Worm (Caenorhabditis elegans) whole organism, L3 larva: ENCODE results near the gene egl-36.

Experiments
- R02D3.7 ChIP-seq: fragments of 150-350 bp; optimal IDR thresholded peaks from 2 replicates; lab custom pipeline; 2014; ENCODE audit warnings: missing biosample characterization, missing genetic modification characterization
- ZK546.5 ChIP-seq: sonication (generic microtip); optimal IDR thresholded peaks from 2 replicates; lab custom pipeline; 2017; ENCODE audit warnings: missing biosample characterization, missing genetic modification characterization
- ama-1 ChIP-seq: fragments of 150-350 bp; optimal IDR thresholded peaks from 2 replicates; lab custom pipeline; 2018
- ceh-16 ChIP-seq: sonication (generic microtip); optimal IDR thresholded peaks from 2 replicates; lab custom pipeline; 2017; ENCODE audit warnings: missing biosample characterization, missing genetic modification characterization
- ceh-82 ChIP-seq: fragments of 150-350 bp; optimal IDR thresholded peaks from 2 replicates; lab custom pipeline; 2014; ENCODE audit warnings: missing biosample characterization, missing genetic modification characterization
- ceh-9 ChIP-seq: sonication (generic microtip); optimal IDR thresholded peaks from 2 replicates; lab custom pipeline; 2018; ENCODE audit warnings: missing biosample characterization, missing genetic modification characterization
- daf-12 ChIP-seq: fragments of 150-350 bp; optimal IDR thresholded peaks from 2 replicates; lab custom pipeline; 2014; ENCODE audit warnings: missing biosample characterization, missing genetic modification reagents, missing genetic modification characterization
- egl-5 ChIP-seq: fragments of 150-350 bp; optimal IDR thresholded peaks from 2 replicates; lab custom pipeline; 2017; ENCODE audit warnings: missing biosample characterization, missing genetic modification reagents, missing genetic modification characterization, inconsistent platforms
- elt-1 ChIP-seq: fragments of 150-350 bp; optimal IDR thresholded peaks from 2 replicates; lab custom pipeline; 2014; ENCODE audit warnings: missing biosample characterization, missing genetic modification characterization
- elt-2 ChIP-seq: sonication (generic microtip); optimal IDR thresholded peaks from 2 replicates; lab custom pipeline; 2016; ENCODE audit warnings: missing genetic modification reagents, mild to moderate bottlenecking, missing genetic modification characterization, missing compliant biosample characterization
- elt-3 ChIP-seq, 3 experiments: fragments of 150-350 bp in 1 of 3; sonication (generic microtip) in 2 of 3; optimal IDR thresholded peaks; 2 replicates in 2 of 3; 4 replicates in 1 of 3; lab custom pipeline; 2014 to 2017; ENCODE audit warnings: missing biosample characterization in 3 of 3, missing genetic modification characterization in 3 of 3
- fkh-10 ChIP-seq: sonication (generic microtip); optimal IDR thresholded peaks from 2 replicates; lab custom pipeline; 2017; ENCODE audit warnings: missing biosample characterization, missing genetic modification reagents, missing genetic modification characterization
- fkh-2 ChIP-seq: fragments of 150-350 bp; optimal IDR thresholded peaks from 2 replicates; lab custom pipeline; 2014; ENCODE audit warnings: missing biosample characterization, missing genetic modification reagents, missing genetic modification characterization
- fos-1 ChIP-seq: fragments of 150-350 bp; optimal IDR thresholded peaks from 2 replicates; lab custom pipeline; 2014; ENCODE audit warnings: missing biosample characterization, missing genetic modification characterization
- hmg-11 ChIP-seq: sonication (generic microtip); optimal IDR thresholded peaks from 2 replicates; lab custom pipeline; 2016; ENCODE audit warnings: missing genetic modification characterization, missing compliant biosample characterization
- jun-1 ChIP-seq: fragments of 150-350 bp; optimal IDR thresholded peaks from 2 replicates; lab custom pipeline; 2014; ENCODE audit warnings: missing biosample characterization, missing genetic modification reagents, missing genetic modification characterization
- lin-15B ChIP-seq: fragments of 150-350 bp; optimal IDR thresholded peaks from 2 replicates; lab custom pipeline; 2014; ENCODE audit warnings: missing biosample characterization, missing genetic modification characterization
- lin-39 ChIP-seq: fragments of 150-350 bp; optimal IDR thresholded peaks from 2 replicates; lab custom pipeline; 2018; ENCODE audit warnings: missing biosample characterization, missing genetic modification reagents, missing genetic modification characterization
- lsy-12 ChIP-seq: sonication (generic microtip); optimal IDR thresholded peaks from 2 replicates; lab custom pipeline; 2016; ENCODE audit warnings: mild to moderate bottlenecking, missing genetic modification characterization, missing compliant biosample characterization
- mdl-1 ChIP-seq: fragments of 150-350 bp; optimal IDR thresholded peaks from 2 replicates; lab custom pipeline; 2014; ENCODE audit warnings: missing biosample characterization, missing genetic modification characterization
- mml-1 ChIP-seq: fragments of 150-350 bp; sonication (generic microtip); optimal IDR thresholded peaks from 3 replicates; lab custom pipeline; 2014; ENCODE audit warnings: missing biosample characterization, missing genetic modification characterization
- nfya-1 ChIP-seq: sonication (generic microtip); optimal IDR thresholded peaks from 2 replicates; lab custom pipeline; 2017; ENCODE audit warnings: missing genetic modification characterization, mild to moderate bottlenecking, missing compliant biosample characterization, antibody characterized with exemption, moderate library complexity; ENCODE audit not compliant: insufficient read depth
- nhr-11 ChIP-seq: fragments of 150-350 bp; optimal IDR thresholded peaks from 2 replicates; lab custom pipeline; 2014; ENCODE audit warnings: missing biosample characterization, missing genetic modification characterization
- nhr-12 ChIP-seq: fragments of 150-350 bp; optimal IDR thresholded peaks from 2 replicates; lab custom pipeline; 2014; ENCODE audit warnings: missing biosample characterization, missing genetic modification characterization
- nhr-237 ChIP-seq: fragments of 150-350 bp; optimal IDR thresholded peaks from 2 replicates; lab custom pipeline; 2014; ENCODE audit warnings: missing biosample characterization, missing genetic modification characterization
- nhr-25 ChIP-seq: sonication (generic microtip); optimal IDR thresholded peaks from 2 replicates; lab custom pipeline; 2017; ENCODE audit warnings: missing biosample characterization, missing genetic modification characterization
- nhr-28 ChIP-seq: fragments of 150-350 bp; optimal IDR thresholded peaks from 2 replicates; lab custom pipeline; 2014; ENCODE audit warnings: missing biosample characterization, missing genetic modification characterization
- nhr-43 ChIP-seq: sonication (generic microtip); optimal IDR thresholded peaks from 2 replicates; lab custom pipeline; 2016; ENCODE audit warnings: mild to moderate bottlenecking, missing genetic modification characterization, missing compliant biosample characterization; ENCODE audit not compliant: poor library complexity, severe bottlenecking
- pha-4 ChIP-seq: fragments of 150-350 bp; optimal IDR thresholded peaks from 2 replicates; lab custom pipeline; 2014; ENCODE audit warnings: missing biosample characterization, missing genetic modification reagents, missing genetic modification characterization
- pqm-1 ChIP-seq: fragments of 150-350 bp; optimal IDR thresholded peaks from 2 replicates; lab custom pipeline; 2017; ENCODE audit warnings: missing biosample characterization, missing genetic modification characterization, inconsistent platforms
- sea-2 ChIP-seq: fragments of 150-350 bp; sonication (generic microtip); optimal IDR thresholded peaks from 4 replicates; lab custom pipeline; 2014; ENCODE audit warnings: missing biosample characterization, missing genetic modification reagents, missing genetic modification characterization
- skn-1 ChIP-seq: fragments of 150-350 bp; optimal IDR thresholded peaks from 2 replicates; lab custom pipeline; 2014; ENCODE audit warnings: missing biosample characterization, missing genetic modification characterization
- snpc-4 ChIP-seq: fragments of 150-350 bp; optimal IDR thresholded peaks from 2 replicates; lab custom pipeline; 2014; ENCODE audit warnings: missing biosample characterization, missing genetic modification characterization
- tbx-2 ChIP-seq: sonication (generic microtip); optimal IDR thresholded peaks from 2 replicates; lab custom pipeline; 2016; ENCODE audit warnings: mild to moderate bottlenecking, missing genetic modification characterization, missing compliant biosample characterization
- zag-1 ChIP-seq: fragments of 150-350 bp; optimal IDR thresholded peaks from 2 replicates; lab custom pipeline; 2014; ENCODE audit warnings: missing biosample characterization, missing genetic modification characterization
- ztf-4 ChIP-seq: fragments of 150-350 bp; optimal IDR thresholded peaks from 2 replicates; lab custom pipeline; 2014; ENCODE audit warnings: missing biosample characterization, missing genetic modification characterization

egl-36 gene

DNA sequence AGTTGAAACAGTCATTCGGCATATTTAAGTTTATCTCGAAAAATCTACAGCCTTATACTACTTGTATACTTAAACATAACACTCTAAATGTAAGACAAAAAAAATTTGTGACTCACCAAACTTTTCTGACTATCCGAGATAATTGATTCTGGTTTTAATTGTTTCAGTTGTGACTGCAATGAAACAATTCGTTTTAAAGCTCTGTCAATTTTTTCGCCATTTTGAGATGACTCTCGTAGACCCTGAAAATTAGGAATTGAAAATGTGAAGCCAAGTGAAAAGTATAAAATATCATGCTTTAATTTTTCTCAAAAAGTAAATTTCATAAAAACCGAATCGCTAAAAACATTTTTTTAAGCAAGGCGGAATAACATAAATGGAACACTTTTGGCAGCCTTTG lies 29.8 kb upstream of the egl-36 start:
- TF ChIP-seq nfya-1 (no peak), nhr-28 (no peak), ama-1 (no peak), lin-39 (tag; lab: Kevin White, UChicago) (no peak), R02D3.7 (tag; lab: Kevin White, UChicago) (no peak), elt-3 (tag; optimal IDR thresholded peaks at IDR 0.05; lab: Kevin White, UChicago) (no peak), daf-12 (tag; lab: Kevin White, UChicago) (no peak), ztf-4 (tag; lab: Kevin White, UChicago) (no peak), elt-2 (tag; lab: Kevin White, UChicago) (no peak), fkh-2 (tag; lab: Kevin White, UChicago) (no peak), zag-1 (tag; lab: Kevin White, UChicago) (no peak)

DNA sequence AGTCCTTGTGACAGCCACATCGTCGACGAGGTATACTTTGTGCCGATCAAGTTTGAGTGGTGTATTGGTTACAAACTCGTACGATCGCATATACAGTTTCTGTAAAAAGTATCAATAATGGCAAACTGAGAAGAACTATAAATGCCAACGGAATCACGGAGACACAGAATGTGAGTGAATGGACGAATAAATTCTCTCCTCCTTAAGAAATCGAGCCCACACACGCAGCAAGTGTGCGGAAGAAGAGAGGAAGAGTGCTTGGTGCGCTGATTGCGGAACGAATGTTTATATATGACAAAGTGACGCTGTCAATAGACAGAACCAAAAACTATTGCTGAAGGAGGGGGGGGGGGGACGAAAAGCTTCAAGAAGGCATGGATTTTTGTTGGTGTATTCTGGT lies 22.4 kb upstream of the egl-36 start, which contains the start of gene rhgf-1:
TSS of gene rhgf-1 (minus strand) at position 101 of the 400 bp plus-strand sequence.
- no peak for TF ChIP-seq ceh-16 (tag; lab: Kevin White, UChicago)
- no peak for TF ChIP-seq fkh-10 (GFP tag; lab: Kevin White, UChicago)
- no peak for TF ChIP-seq fkh-2 (tag; lab: Kevin White, UChicago)
- TF ChIP-seq nhr-25, result no peak
- no peak for TF ChIP-seq ceh-82 (tag; lab: Kevin White, UChicago)
- no peak for TF ChIP-seq elt-2 (tag; lab: Kevin White, UChicago)
- no peak for TF ChIP-seq nhr-43 (tag; lab: Kevin White, UChicago)
- no peak for TF ChIP-seq sea-2 (GFP tag; lab: Kevin White, UChicago)
- TF ChIP-seq ceh-9, result no peak

DNA sequence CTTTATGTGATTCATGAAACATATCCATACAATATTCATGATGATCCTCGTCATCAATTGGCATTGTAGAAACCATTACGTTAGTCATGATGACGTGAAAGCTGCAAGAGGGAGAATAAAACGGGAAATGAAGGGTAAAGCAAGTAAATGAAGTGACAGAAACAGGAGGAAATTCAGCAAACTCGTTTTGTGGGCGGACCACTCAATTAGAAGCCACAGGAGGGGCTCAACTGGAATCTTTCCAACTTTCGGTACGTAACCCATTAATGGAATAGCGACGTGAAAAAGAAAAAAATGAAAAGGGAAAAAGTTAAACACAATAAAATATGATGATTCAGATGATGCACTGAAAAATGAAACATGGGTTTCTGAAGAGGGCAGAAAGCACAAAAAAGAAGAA lies 17.1 kb upstream of the egl-36 start, which contains the start of gene T01C1.4:
TSS of gene T01C1.4 (minus strand) at position 101 of the 400 bp plus-strand sequence.
- TF ChIP-seq hmg-11 (tag; lab: Kevin White, UChicago), result no peak
- TF ChIP-seq nhr-28, result no peak
- no peak for TF ChIP-seq ZK546.5 (tag; lab: Kevin White, UChicago)
- no peak for TF ChIP-seq nhr-237
- TF ChIP-seq elt-1 (tag; lab: Kevin White, UChicago), result no peak
- TF ChIP-seq R02D3.7 (tag; lab: Kevin White, UChicago), result no peak
- no peak for TF ChIP-seq jun-1 (tag; lab: Kevin White, UChicago)
- TF ChIP-seq egl-5 (tag; lab: Kevin White, UChicago), result no peak
- no peak for TF ChIP-seq mdl-1 (tag; lab: Kevin White, UChicago)
- TF ChIP-seq nhr-11 (tag; lab: Kevin White, UChicago), result no peak
- no peak for TF ChIP-seq elt-3 (tag; optimal IDR thresholded peaks at IDR 0.05; lab: Kevin White, UChicago)
- TF ChIP-seq pqm-1 (tag; lab: Kevin White, UChicago), result no peak
- TF ChIP-seq tbx-2 (tag; lab: Kevin White, UChicago), result no peak
- no peak for TF ChIP-seq snpc-4 (tag; lab: Kevin White, UChicago)

DNA sequence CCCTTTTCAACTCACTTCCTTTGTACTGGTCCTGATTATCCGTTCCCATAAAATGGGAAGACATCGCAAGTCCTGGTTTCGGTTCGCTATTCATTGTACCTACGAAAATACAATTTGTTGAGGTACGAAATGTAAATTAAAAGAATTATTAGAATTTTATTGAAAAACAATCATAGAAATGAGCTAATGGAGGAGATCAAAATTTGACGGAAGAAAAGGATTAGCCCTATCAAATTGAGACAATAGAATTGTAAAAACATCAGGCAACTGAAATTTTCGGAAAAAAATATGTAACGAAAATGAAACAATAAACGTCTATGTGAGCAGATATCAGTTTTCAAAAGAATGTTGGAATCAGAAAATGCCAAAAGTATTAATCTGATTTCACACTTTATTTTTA lies 12.2 kb upstream of the egl-36 start, which contains the start of gene mbr-1:
TSS of gene mbr-1 (minus strand) at position 101 of the 400 bp plus-strand sequence.
- TF ChIP-seq fkh-2 (tag; lab: Kevin White, UChicago) (no peak), snpc-4 (tag; lab: Kevin White, UChicago) (no peak), nhr-11 (tag; lab: Kevin White, UChicago) (no peak), ama-1 (no peak), ceh-9 (no peak), mml-1 (tag; lab: Kevin White, UChicago) (no peak), nhr-43 (tag; lab: Kevin White, UChicago) (no peak)

DNA sequence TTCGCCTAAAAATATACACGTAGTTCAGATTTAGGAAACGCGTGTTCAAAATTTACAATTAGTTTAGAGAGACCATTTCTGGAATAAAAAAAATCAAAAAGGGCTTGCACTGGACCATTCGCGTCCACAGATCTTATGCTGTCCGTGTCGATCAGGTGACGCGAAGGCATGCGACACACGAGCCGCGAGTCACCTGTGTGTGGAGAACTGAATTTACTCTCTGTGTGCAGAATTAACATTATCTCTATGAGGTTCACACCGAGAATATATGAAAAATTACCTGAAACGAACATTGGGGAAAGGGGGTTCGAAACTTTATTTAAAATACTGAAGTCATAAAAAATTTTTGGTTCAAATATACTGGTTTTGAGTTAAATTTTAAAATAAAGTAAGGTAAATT lies 6.4 kb upstream of the egl-36 start:
- no peak for TF ChIP-seq pqm-1 (tag; lab: Kevin White, UChicago)
- TF ChIP-seq fos-1 (tag; lab: Kevin White, UChicago), result no peak
- TF ChIP-seq nhr-12 (tag; lab: Kevin White, UChicago), result no peak
- TF ChIP-seq nhr-28, result no peak
- no peak for TF ChIP-seq fkh-10 (GFP tag; lab: Kevin White, UChicago)
- no peak for TF ChIP-seq sea-2 (GFP tag; lab: Kevin White, UChicago)
- no peak for TF ChIP-seq ztf-4 (tag; lab: Kevin White, UChicago)
- no peak for TF ChIP-seq ceh-9
- no peak for TF ChIP-seq fkh-2 (tag; lab: Kevin White, UChicago)
- no peak for TF ChIP-seq nhr-43 (tag; lab: Kevin White, UChicago)
- TF ChIP-seq pha-4, result no peak
- TF ChIP-seq elt-2 (tag; lab: Kevin White, UChicago), result no peak
- TF ChIP-seq mdl-1 (tag; lab: Kevin White, UChicago), result no peak
- TF ChIP-seq hmg-11 (tag; lab: Kevin White, UChicago), result no peak
- TF ChIP-seq skn-1 (tag; lab: Kevin White, UChicago), result no peak
- TF ChIP-seq lsy-12, result no peak
- no peak for TF ChIP-seq mml-1 (tag; lab: Kevin White, UChicago)
- no peak for TF ChIP-seq lin-15B (tag; lab: Kevin White, UChicago)
